Fruit fly (Drosophila melanogaster) whole organism, wandering third instar larva: Measurements from ENCODE around the gene ry.

ENCODE experiments used
- Abd-B ChIP-seq: fragments of >200 bp; optimal IDR thresholded peaks from 2 replicates; lab custom pipeline; 2017; ENCODE audit warnings: missing biosample characterization, missing genetic modification characterization
- CG32264 ChIP-seq: fragments of 200-800 bp; sonication (Bioruptor generic); optimal IDR thresholded peaks from 2 replicates; lab custom pipeline; 2016; ENCODE audit warnings: missing biosample characterization, missing genetic modification characterization
- CG9705 ChIP-seq: fragments of 200-800 bp; sonication (Bioruptor generic); optimal IDR thresholded peaks from 2 replicates; lab custom pipeline; 2018; ENCODE audit warnings: missing biosample characterization, mild to moderate bottlenecking, missing genetic modification characterization
- CrebA ChIP-seq: fragments of 200-800 bp; sonication (Bioruptor generic); optimal IDR thresholded peaks from 2 replicates; lab custom pipeline; 2016; ENCODE audit warnings: missing biosample characterization, mild to moderate bottlenecking, missing genetic modification characterization, borderline replicate concordance
- Dif ChIP-seq: fragments of 200-275, 200-300 bp; sonication (Bioruptor generic); optimal IDR thresholded peaks from 2 replicates; lab custom pipeline; 2018; ENCODE audit warnings: missing biosample characterization, missing genetic modification characterization; ENCODE audit not compliant: partially characterized antibody
- GATAd ChIP-seq: sonication (Bioruptor generic); optimal IDR thresholded peaks from 2 replicates; lab custom pipeline; 2016; ENCODE audit warnings: missing biosample characterization, missing genetic modification characterization
- HLH106 ChIP-seq: fragments of 200-800 bp; optimal IDR thresholded peaks from 3 replicates; lab custom pipeline; 2019; ENCODE audit warnings: missing biosample characterization, mild to moderate bottlenecking, missing genetic modification characterization, moderate library complexity
- Hnf4 ChIP-seq: fragments of 200-800 bp; sonication (Bioruptor generic); optimal IDR thresholded peaks from 2 replicates; lab custom pipeline; 2016; ENCODE audit warnings: missing biosample characterization, mild to moderate bottlenecking, missing genetic modification characterization
- Hr78 ChIP-seq: fragments of >200 bp; optimal IDR thresholded peaks from 2 replicates; lab custom pipeline; 2017; ENCODE audit warnings: missing biosample characterization, missing genetic modification characterization
- Hr83 ChIP-seq: fragments of 200-300 bp; sonication (Bioruptor generic); optimal IDR thresholded peaks from 2 replicates; lab custom pipeline; 2016; ENCODE audit warnings: missing biosample characterization, mild to moderate bottlenecking, missing genetic modification characterization, moderate library complexity; ENCODE audit not compliant: poor library complexity, severe bottlenecking
- Jra ChIP-seq: sonication (Bioruptor generic); optimal IDR thresholded peaks from 2 replicates; lab custom pipeline; 2016; ENCODE audit warnings: missing biosample characterization, missing genetic modification characterization
- Mio ChIP-seq: sonication (Bioruptor generic); optimal IDR thresholded peaks from 2 replicates; lab custom pipeline; 2016; ENCODE audit warnings: missing biosample characterization, missing genetic modification characterization
- Myc ChIP-seq: fragments of >200 bp; optimal IDR thresholded peaks from 2 replicates; lab custom pipeline; 2017
- N ChIP-seq: fragments of >200 bp; optimal IDR thresholded peaks from 2 replicates; lab custom pipeline; 2018; ENCODE audit warnings: missing biosample characterization, missing external identifiers, missing genetic modification characterization
- OdsH ChIP-seq: fragments of 200-800 bp; sonication (Bioruptor generic); optimal IDR thresholded peaks from 2 replicates; lab custom pipeline; 2016; ENCODE audit warnings: missing biosample characterization, mild to moderate bottlenecking, missing genetic modification characterization
- Rel ChIP-seq, 2 experiments: fragments of 200-800 bp; sonication (Bioruptor generic) in 1 of 2; optimal IDR thresholded peaks; 2 replicates in 1 of 2; 3 replicates in 1 of 2; lab custom pipeline; 2016 to 2019; ENCODE audit warnings: mild to moderate bottlenecking in 2 of 2, missing biosample characterization in 2 of 2, missing genetic modification characterization in 2 of 2, moderate library complexity in 1 of 2
- Sp1 ChIP-seq: fragments of 200-800 bp; sonication (Bioruptor generic); optimal IDR thresholded peaks from 3 replicates; lab custom pipeline; 2019; ENCODE audit warnings: missing biosample characterization, mild to moderate bottlenecking, missing genetic modification characterization, moderate library complexity
- Vsx2 ChIP-seq: fragments of 200-300, 225-300 bp; sonication (Bioruptor generic); optimal IDR thresholded peaks from 2 replicates; lab custom pipeline; 2018; ENCODE audit warnings: missing biosample characterization, missing genetic modification characterization; ENCODE audit not compliant: partially characterized antibody
- br ChIP-seq: fragments of 200-800 bp; sonication (Bioruptor generic); optimal IDR thresholded peaks from 2 replicates; lab custom pipeline; 2016; ENCODE audit warnings: missing biosample characterization, missing genetic modification characterization
- brk ChIP-seq: fragments of 200-800 bp; sonication (Bioruptor generic); optimal IDR thresholded peaks from 2 replicates; lab custom pipeline; 2016; ENCODE audit warnings: missing biosample characterization, mild to moderate bottlenecking, missing genetic modification characterization
- dl ChIP-seq, 2 experiments: fragments of 175-275, 200-275 bp in 1 of 2; fragments of 200-275 bp in 1 of 2; sonication (Bioruptor generic); optimal IDR thresholded peaks; lab custom pipeline; 2018; ENCODE audit warnings: mild to moderate bottlenecking in 2 of 2, missing biosample characterization in 2 of 2, missing genetic modification characterization in 2 of 2, moderate library complexity in 2 of 2; ENCODE audit not compliant: partially characterized antibody in 2 of 2, insufficient read depth in 1 of 2
- dmrt93B ChIP-seq: fragments of 200-800 bp; sonication (Bioruptor generic); optimal IDR thresholded peaks from 2 replicates; lab custom pipeline; 2018; ENCODE audit warnings: missing biosample characterization, mild to moderate bottlenecking, missing genetic modification characterization
- dsf ChIP-seq: sonication (Bioruptor generic); optimal IDR thresholded peaks from 2 replicates; lab custom pipeline; 2016; ENCODE audit warnings: missing biosample characterization, missing genetic modification characterization, borderline replicate concordance
- ey ChIP-seq: fragments of 200-800 bp; sonication (Bioruptor generic); optimal IDR thresholded peaks from 2 replicates; lab custom pipeline; 2016; ENCODE audit warnings: missing biosample characterization, missing genetic modification characterization
- foxo ChIP-seq, 2 experiments: fragments of 200-800 bp; sonication (Bioruptor generic); optimal IDR thresholded peaks; 2 replicates in 1 of 2; 3 replicates in 1 of 2; lab custom pipeline; 2016 to 2017; ENCODE audit warnings: missing biosample characterization in 2 of 2, missing genetic modification characterization in 2 of 2
- fru ChIP-seq: fragments of 200-800 bp; sonication (Bioruptor generic); optimal IDR thresholded peaks from 3 replicates; lab custom pipeline; 2016; ENCODE audit warnings: missing biosample characterization, mild to moderate bottlenecking, missing genetic modification characterization
- h ChIP-seq: fragments of 200-800 bp; sonication (Bioruptor generic); optimal IDR thresholded peaks from 3 replicates; lab custom pipeline; 2016; ENCODE audit warnings: missing biosample characterization, mild to moderate bottlenecking, missing genetic modification characterization
- jim ChIP-seq: fragments of 175-275, 200-325 bp; sonication (Bioruptor generic); optimal IDR thresholded peaks from 2 replicates; lab custom pipeline; 2016; ENCODE audit warnings: missing biosample characterization, mild to moderate bottlenecking, missing genetic modification characterization
- lola ChIP-seq: fragments of >200 bp; optimal IDR thresholded peaks from 2 replicates; lab custom pipeline; 2017; ENCODE audit warnings: missing biosample characterization, missing genetic modification characterization
- psq ChIP-seq: fragments of 200-800 bp; sonication (Bioruptor generic); optimal IDR thresholded peaks from 3 replicates; lab custom pipeline; 2017; ENCODE audit warnings: missing biosample characterization, mild to moderate bottlenecking, missing genetic modification characterization, moderate library complexity
- rgr ChIP-seq: fragments of 200-800 bp; sonication (Bioruptor generic); optimal IDR thresholded peaks from 3 replicates; lab custom pipeline; 2016; ENCODE audit warnings: missing biosample characterization, mild to moderate bottlenecking, missing genetic modification characterization
- sage ChIP-seq: fragments of 200-800 bp; sonication (Bioruptor generic); optimal IDR thresholded peaks from 2 replicates; lab custom pipeline; 2016; ENCODE audit warnings: missing biosample characterization, mild to moderate bottlenecking, missing genetic modification characterization
- sv ChIP-seq: fragments of 200-800 bp; sonication (Bioruptor generic); optimal IDR thresholded peaks from 3 replicates; lab custom pipeline; 2016; ENCODE audit warnings: missing biosample characterization, missing genetic modification characterization
- tai ChIP-seq: sonication (Bioruptor generic); optimal IDR thresholded peaks from 2 replicates; lab custom pipeline; 2016; ENCODE audit warnings: missing biosample characterization, missing genetic modification characterization
- woc ChIP-seq: sonication (Bioruptor generic); optimal IDR thresholded peaks from 2 replicates; lab custom pipeline; 2016; ENCODE audit warnings: missing biosample characterization, mild to moderate bottlenecking, missing genetic modification characterization

ry gene

DNA sequence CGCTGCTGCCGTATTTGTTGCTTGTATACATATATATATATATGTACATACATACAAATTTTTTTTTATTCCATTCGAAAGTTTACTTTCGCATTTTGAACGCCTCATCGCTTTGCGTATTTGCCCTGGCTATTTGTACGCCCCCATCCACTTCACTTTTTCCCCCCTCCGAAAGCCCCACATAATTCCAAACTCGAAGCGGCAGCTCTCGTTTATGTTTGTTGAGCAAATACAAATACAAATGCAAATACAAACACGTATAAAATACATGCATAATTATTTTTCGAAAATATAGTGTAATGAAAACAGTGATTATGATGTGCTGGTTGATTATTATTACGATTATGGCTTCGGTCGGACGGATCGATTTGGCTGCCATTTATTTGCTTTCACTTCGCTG, 35.7 kb downstream of the ry start:
- TF ChIP-seq Mio (no peak), Sp1 (peak; percentile 66), Rel (GFP tag; optimal IDR thresholded peaks at IDR 0.05; lab: Kevin White, UChicago) (no peak), Rel (tag; optimal IDR thresholded peaks at IDR 0.05; lab: Kevin White, UChicago) (no peak), GATAd (peak; percentile 37), dl (GFP tag; optimal IDR thresholded peaks at IDR 0.05; lab: Kevin White, UChicago; ENCODE audit: insufficient read depth in 1 of 2, partially characterized antibody in 2 of 2) (no peak), CG9705 (GFP tag; lab: Kevin White, UChicago) (peak; percentile 66), brk (GFP tag; lab: Kevin White, UChicago) (peak; percentile 10), HLH106 (peak; percentile 61), Hr83 (GFP tag; lab: Kevin White, UChicago) (peak; percentile 74), br (GFP tag; lab: Kevin White, UChicago) (peak; percentile 54), N (GFP tag; lab: Kevin White, UChicago) (no peak), OdsH (peak; percentile 67), Jra (GFP tag; lab: Kevin White, UChicago) (peak; percentile 43), rgr (GFP tag; lab: Kevin White, UChicago) (peak; percentile 84), sage (GFP tag; lab: Kevin White, UChicago) (no peak), ey (GFP tag; lab: Kevin White, UChicago) (peak; percentile 17), Hr78 (GFP tag; lab: Kevin White, UChicago) (no peak), psq (GFP tag; lab: Kevin White, UChicago) (peak; percentile 37), h (GFP tag; lab: Kevin White, UChicago) (peak; percentile 70), dmrt93B (GFP tag; lab: Kevin White, UChicago) (peak; percentile 63), Abd-B (GFP tag; lab: Kevin White, UChicago) (no peak), lola (GFP tag; lab: Kevin White, UChicago) (no peak), Dif (GFP tag; lab: Kevin White, UChicago) (no peak), jim (GFP tag; lab: Kevin White, UChicago) (no peak), CG32264 (GFP tag; lab: Kevin White, UChicago) (peak; percentile 9), fru (GFP tag; lab: Kevin White, UChicago) (peak; percentile 35), Vsx2 (GFP tag; lab: Kevin White, UChicago) (no peak), foxo (GFP tag; optimal IDR thresholded peaks at IDR 0.05; lab: Kevin White, UChicago) (peak in 1 of 2 experiments; percentile 66), sv (GFP tag; lab: Kevin White, UChicago) (peak; percentile 34), dsf (GFP tag; lab: Kevin White, UChicago) (peak; percentile 47), Hnf4 (GFP tag; lab: Kevin White, UChicago) (no peak), CrebA (no peak)

DNA sequence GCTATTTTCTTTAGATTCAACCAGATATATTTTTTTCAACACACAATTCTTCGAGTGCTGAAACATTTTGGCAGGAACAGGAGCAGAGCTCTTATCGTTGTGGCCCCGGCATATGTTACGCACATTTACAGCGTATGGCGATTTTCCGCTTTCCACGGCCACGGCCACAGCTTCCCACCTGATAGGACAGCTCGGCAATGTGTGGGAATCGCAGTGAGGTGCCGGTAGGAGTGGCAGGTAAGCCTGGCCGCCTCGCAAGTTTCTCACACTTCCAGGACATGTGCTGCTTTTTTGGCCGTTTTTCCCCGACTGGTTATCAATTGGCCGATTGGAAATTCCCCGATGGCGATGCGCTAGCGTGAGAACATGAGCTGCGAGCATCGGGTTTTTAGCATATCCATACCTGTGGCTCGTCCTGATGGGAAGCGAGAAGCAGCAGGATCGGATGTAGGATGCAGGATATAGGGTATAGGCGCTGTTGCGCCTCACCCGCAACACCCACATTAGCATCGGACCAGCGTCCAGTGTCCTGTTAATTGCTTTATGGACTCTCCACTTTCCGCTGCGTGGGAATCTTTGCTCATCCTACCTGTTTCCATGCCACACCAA, 37.8 kb downstream of the ry start:
- no peak for TF ChIP-seq Myc (lab: Kevin White, UChicago)
- no peak for TF ChIP-seq tai
- TF ChIP-seq GATAd, result no peak
- TF ChIP-seq HLH106, result no peak
- no peak for TF ChIP-seq CrebA
- TF ChIP-seq fru (GFP tag; lab: Kevin White, UChicago), result no peak
- TF ChIP-seq Dif (GFP tag; lab: Kevin White, UChicago), result no peak
- no peak for TF ChIP-seq woc (GFP tag; lab: Kevin White, UChicago)
- TF ChIP-seq psq (GFP tag; lab: Kevin White, UChicago), result no peak

DNA sequence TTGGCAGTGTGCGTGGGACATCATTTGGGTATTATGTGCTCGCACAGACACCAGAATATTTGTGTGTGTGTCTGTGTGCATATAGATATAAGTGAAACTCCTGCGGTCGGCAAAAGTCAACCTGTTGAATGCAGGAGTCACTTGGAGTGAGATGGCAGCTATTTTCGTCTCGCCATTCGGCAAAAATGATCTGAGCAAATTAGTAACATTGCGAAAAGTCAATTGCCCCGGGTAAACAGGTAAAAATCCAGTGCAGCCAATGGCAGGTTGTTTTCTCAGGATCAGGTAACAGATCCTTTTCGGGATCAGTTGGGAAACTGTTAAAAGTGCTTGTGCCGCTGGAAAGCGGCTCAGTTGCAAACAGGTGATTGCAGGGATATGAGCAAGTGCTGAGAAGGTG, 39.7 kb downstream of the ry start:
- no peak for TF ChIP-seq dl (GFP tag; optimal IDR thresholded peaks at IDR 0.05; lab: Kevin White, UChicago; ENCODE audit: insufficient read depth in 1 of 2, partially characterized antibody in 2 of 2)
- TF ChIP-seq rgr (GFP tag; lab: Kevin White, UChicago), result no peak
- no peak for TF ChIP-seq psq (GFP tag; lab: Kevin White, UChicago)
- no peak for TF ChIP-seq Dif (GFP tag; lab: Kevin White, UChicago)
